Fruit fly (Drosophila melanogaster) whole organism, embryonic: ENCODE measurements around the gene Cyp4d1.

Source experiments
- Awh ChIP-seq: fragments of 200-800 bp; sonication (Bioruptor generic); IDR thresholded peaks from 2 replicates; pipeline ENCODE4, ENCODE4 v1.3.6; 2022; ENCODE audit warnings: missing biosample characterization, missing genetic modification characterization
- BtbVII ChIP-seq: fragments of 200-800 bp; sonication (Bioruptor generic); optimal IDR thresholded peaks from 3 replicates; lab custom pipeline; 2017; ENCODE audit warnings: missing biosample characterization, mild to moderate bottlenecking, missing genetic modification characterization
- CG10274 ChIP-seq: fragments of 200-800 bp; sonication (Bioruptor generic); optimal IDR thresholded peaks from 3 replicates; lab custom pipeline; 2017; ENCODE audit warnings: missing biosample characterization, mild to moderate bottlenecking, missing genetic modification characterization
- CG10565 ChIP-seq: fragments of 200-800 bp; sonication (Bioruptor generic); optimal IDR thresholded peaks from 3 replicates; lab custom pipeline; 2016; ENCODE audit warnings: missing biosample characterization, mild to moderate bottlenecking, missing genetic modification characterization
- CG11093 ChIP-seq: fragments of 200-800 bp; sonication (Bioruptor generic); IDR thresholded peaks from 3 replicates; pipeline ENCODE4 v1.3.6; 2022; ENCODE audit warnings: missing biosample characterization, missing genetic modification characterization
- CG11696 ChIP-seq: fragments of 200-800 bp; sonication (Bioruptor generic); IDR thresholded peaks from 2 replicates; pipeline ENCODE4 v1.3.6; 2022; ENCODE audit warnings: missing biosample characterization, missing genetic modification characterization
- CG12155 ChIP-seq: fragments of 200-800 bp; sonication (Bioruptor generic); optimal IDR thresholded peaks from 3 replicates; lab custom pipeline; 2016; ENCODE audit warnings: missing biosample characterization, missing genetic modification characterization
- CG13894 ChIP-seq: fragments of 200-800 bp; sonication (Bioruptor generic); optimal IDR thresholded peaks from 3 replicates; lab custom pipeline; 2018; ENCODE audit warnings: missing biosample characterization, mild to moderate bottlenecking, missing genetic modification characterization, moderate library complexity
- CG17385 ChIP-seq: fragments of 200-800 bp; sonication (Bioruptor generic); optimal IDR thresholded peaks from 3 replicates; lab custom pipeline; 2018; ENCODE audit warnings: missing biosample characterization, mild to moderate bottlenecking, missing genetic modification characterization
- CG1832 ChIP-seq: fragments of 200-800 bp; sonication (Bioruptor generic); optimal IDR thresholded peaks from 2 replicates; lab custom pipeline; 2017; ENCODE audit warnings: missing biosample characterization, mild to moderate bottlenecking, missing genetic modification characterization, inconsistent platforms
- CG2120 ChIP-seq: fragments of 200-800 bp; sonication (Bioruptor generic); optimal IDR thresholded peaks from 3 replicates; lab custom pipeline; 2016; ENCODE audit warnings: missing biosample characterization, missing genetic modification characterization
- CG30431 ChIP-seq: fragments of 200-800 bp; sonication (Bioruptor generic); optimal IDR thresholded peaks from 2 replicates; lab custom pipeline; 2017; ENCODE audit warnings: missing biosample characterization, missing genetic modification characterization
- CG31365 ChIP-seq: fragments of 200-800 bp; sonication (Bioruptor generic); optimal IDR thresholded peaks from 2 replicates; lab custom pipeline; 2018; ENCODE audit warnings: missing biosample characterization, mild to moderate bottlenecking, missing genetic modification characterization
- CG32532 ChIP-seq: fragments of 200-800 bp; sonication (Bioruptor generic); IDR thresholded peaks from 2 replicates; pipeline ENCODE4 v1.3.6; 2022; ENCODE audit warnings: missing biosample characterization, missing genetic modification characterization
- CG34422 ChIP-seq: fragments of 200-800 bp; sonication (Bioruptor generic); IDR thresholded peaks from 3 replicates; pipeline ENCODE4 v1.3.6; 2022; ENCODE audit warnings: missing biosample characterization, missing genetic modification characterization
- CG4707 ChIP-seq: fragments of 200-800 bp; sonication (Bioruptor generic); optimal IDR thresholded peaks from 2 replicates; lab custom pipeline; 2018; ENCODE audit warnings: missing biosample characterization, mild to moderate bottlenecking, missing genetic modification characterization, moderate library complexity
- CG6254 ChIP-seq: fragments of 200-800 bp; sonication (Bioruptor generic); optimal IDR thresholded peaks from 3 replicates; lab custom pipeline; 2017; ENCODE audit warnings: mild to moderate bottlenecking, missing biosample characterization, missing genetic modification reagents, missing genetic modification characterization
- CG7963 ChIP-seq: fragments of 200-800 bp; sonication (Bioruptor generic); IDR thresholded peaks from 3 replicates; pipeline ENCODE4 v1.3.6; 2022; ENCODE audit warnings: missing biosample characterization, missing genetic modification characterization; ENCODE audit not compliant: partially characterized antibody
- CG8765 ChIP-seq: fragments of 200-800 bp; sonication (Bioruptor generic); IDR thresholded peaks from 2 replicates; pipeline ENCODE4 v1.3.6; 2022; ENCODE audit warnings: missing biosample characterization, missing genetic modification characterization
- CG9876 ChIP-seq: fragments of 200-800 bp; sonication (Bioruptor generic); optimal IDR thresholded peaks from 2 replicates; lab custom pipeline; 2016; ENCODE audit warnings: missing biosample characterization, missing genetic modification characterization
- CG9932 ChIP-seq: fragments of 200-800 bp; sonication (Bioruptor generic); IDR thresholded peaks from 2 replicates; pipeline ENCODE4 v1.3.6; 2022; ENCODE audit warnings: missing biosample characterization, missing genetic modification characterization
- CkIIα-i1 ChIP-seq: fragments of 200-800 bp; sonication (Bioruptor generic); IDR thresholded peaks from 2 replicates; pipeline ENCODE4 v1.3.6; 2022; ENCODE audit warnings: missing biosample characterization, missing genetic modification characterization
- CrebB ChIP-seq: fragments of 200-800 bp; sonication (Bioruptor generic); optimal IDR thresholded peaks from 3 replicates; lab custom pipeline; 2018; ENCODE audit warnings: missing biosample characterization, mild to moderate bottlenecking, missing genetic modification characterization
- D ChIP-seq, 2 experiments: fragments of 200-800 bp in 1 of 2; fragments of >200 bp in 1 of 2; sonication (Bioruptor generic) in 1 of 2; optimal IDR thresholded peaks; 2 replicates in 1 of 2; 3 replicates in 1 of 2; lab custom pipeline; 2017; ENCODE audit warnings: mild to moderate bottlenecking in 1 of 2, missing biosample characterization in 1 of 2, missing genetic modification characterization in 1 of 2, missing genetic modification reagents in 1 of 2
- D19B ChIP-seq: fragments of 200-800 bp; sonication (Bioruptor generic); optimal IDR thresholded peaks from 2 replicates; lab custom pipeline; 2017; ENCODE audit warnings: missing biosample characterization, mild to moderate bottlenecking, missing genetic modification characterization
- Deaf1 ChIP-seq: fragments of 200-800 bp; optimal IDR thresholded peaks from 3 replicates; lab custom pipeline; 2019; ENCODE audit warnings: missing biosample characterization, mild to moderate bottlenecking, missing genetic modification characterization, moderate library complexity
- Fer3 ChIP-seq: fragments of 200-800 bp; sonication (Bioruptor generic); optimal IDR thresholded peaks from 2 replicates; lab custom pipeline; 2018; ENCODE audit warnings: missing biosample characterization, mild to moderate bottlenecking, missing genetic modification characterization, moderate library complexity
- HLH54F ChIP-seq: fragments of 200-800 bp; sonication (Bioruptor generic); optimal IDR thresholded peaks from 3 replicates; lab custom pipeline; 2016; ENCODE audit warnings: missing biosample characterization, missing genetic modification characterization
- HLHmδ ChIP-seq: fragments of 200-800 bp; sonication (Bioruptor generic); optimal IDR thresholded peaks from 2 replicates; lab custom pipeline; 2018; ENCODE audit warnings: missing biosample characterization, mild to moderate bottlenecking, missing genetic modification characterization, moderate library complexity
- Hr3 ChIP-seq: fragments of 200-800 bp; sonication (Bioruptor generic); optimal IDR thresholded peaks from 3 replicates; lab custom pipeline; 2016; ENCODE audit warnings: missing biosample characterization, missing genetic modification characterization
- Hr39 ChIP-seq: fragments of >200 bp; optimal IDR thresholded peaks from 2 replicates; lab custom pipeline; 2017
- Max ChIP-seq: fragments of 200-800 bp; sonication (Bioruptor generic); optimal IDR thresholded peaks from 2 replicates; lab custom pipeline; 2016; ENCODE audit warnings: missing biosample characterization, mild to moderate bottlenecking, missing genetic modification characterization
- NC2α ChIP-seq: fragments of 200-800 bp; sonication (Bioruptor generic); optimal IDR thresholded peaks from 2 replicates; lab custom pipeline; 2016; ENCODE audit warnings: missing biosample characterization, missing genetic modification characterization
- TFAM ChIP-seq: fragments of 200-800 bp; sonication (Bioruptor generic); optimal IDR thresholded peaks from 2 replicates; lab custom pipeline; 2017; ENCODE audit warnings: missing biosample characterization, missing genetic modification characterization, inconsistent platforms
- al ChIP-seq: fragments of 200-800 bp; sonication (Bioruptor generic); IDR thresholded peaks from 2 replicates; pipeline ENCODE4 v1.3.6; 2022; ENCODE audit warnings: missing biosample characterization, missing genetic modification characterization
- dan ChIP-seq: fragments of 200-800 bp; sonication (Bioruptor generic); IDR thresholded peaks from 2 replicates; pipeline ENCODE4 v1.3.6; 2022; ENCODE audit warnings: missing biosample characterization, missing genetic modification characterization
- danr ChIP-seq: fragments of 200-800 bp; sonication (Bioruptor generic); IDR thresholded peaks from 2 replicates; pipeline ENCODE4 v1.3.6; 2022; ENCODE audit warnings: missing biosample characterization, missing genetic modification characterization
- gfzf ChIP-seq: fragments of 200-800 bp; sonication (Bioruptor generic); optimal IDR thresholded peaks from 2 replicates; lab custom pipeline; 2016; ENCODE audit warnings: missing biosample characterization, mild to moderate bottlenecking, missing genetic modification characterization, moderate library complexity
- gt ChIP-seq: fragments of 200-800 bp; sonication (Bioruptor generic); IDR thresholded peaks from 2 replicates; pipeline ENCODE4 v1.3.6; 2022; ENCODE audit warnings: missing biosample characterization, missing genetic modification characterization
- hkb ChIP-seq, 2 experiments: fragments of 200-800 bp in 1 of 2; fragments of >200 bp in 1 of 2; sonication (Bioruptor generic) in 1 of 2; IDR thresholded peaks in 1 of 2; optimal IDR thresholded peaks in 1 of 2; 2 replicates each; pipeline versions ENCODE4 v1.3.6 to Lab custom; 2017 to 2022; ENCODE audit warnings: missing biosample characterization in 1 of 2, missing genetic modification characterization in 1 of 2
- lov ChIP-seq, 2 experiments: fragments of 200-800 bp in 1 of 2; fragments of >200 bp in 1 of 2; sonication (Bioruptor generic) in 1 of 2; IDR thresholded peaks in 1 of 2; optimal IDR thresholded peaks in 1 of 2; 2 replicates in 1 of 2; 3 replicates in 1 of 2; pipeline versions ENCODE4 v1.3.6 to Lab custom; 2017 to 2022; ENCODE audit warnings: missing biosample characterization in 1 of 2, missing genetic modification characterization in 1 of 2
- org-1 ChIP-seq: fragments of 200-800 bp; sonication (Bioruptor generic); optimal IDR thresholded peaks from 2 replicates; lab custom pipeline; 2017; ENCODE audit warnings: missing biosample characterization, missing genetic modification characterization
- pb ChIP-seq: fragments of 200-800 bp; sonication (Bioruptor generic); optimal IDR thresholded peaks from 3 replicates; lab custom pipeline; 2016; ENCODE audit warnings: missing biosample characterization, missing genetic modification characterization
- run ChIP-seq: fragments of 200-800 bp; sonication (Bioruptor generic); optimal IDR thresholded peaks from 3 replicates; lab custom pipeline; 2018; ENCODE audit warnings: missing biosample characterization, mild to moderate bottlenecking, missing genetic modification characterization
- slbo ChIP-seq: fragments of 200-800 bp; sonication (Bioruptor generic); IDR thresholded peaks from 2 replicates; pipeline ENCODE4 v1.3.6; 2022; ENCODE audit warnings: missing biosample characterization, missing genetic modification characterization
- tll ChIP-seq, 2 experiments: fragments of 200-800 bp in 1 of 2; fragments of >200 bp in 1 of 2; sonication (Bioruptor generic) in 1 of 2; optimal IDR thresholded peaks; 2 replicates each; lab custom pipeline; 2017 to 2019; ENCODE audit warnings: missing biosample characterization in 2 of 2, missing genetic modification characterization in 2 of 2, mild to moderate bottlenecking in 1 of 2, moderate library complexity in 1 of 2
- toy ChIP-seq: fragments of 200-800 bp; sonication (Bioruptor generic); IDR thresholded peaks from 2 replicates; pipeline ENCODE4 v1.3.6; 2022; ENCODE audit warnings: missing biosample characterization, missing genetic modification characterization
- unpg ChIP-seq: fragments of 200-800 bp; sonication (Bioruptor generic); optimal IDR thresholded peaks from 3 replicates; lab custom pipeline; 2018; ENCODE audit warnings: missing biosample characterization, mild to moderate bottlenecking, missing genetic modification characterization, moderate library complexity
- wek ChIP-seq: fragments of 200-800 bp; sonication (Bioruptor generic); optimal IDR thresholded peaks from 3 replicates; lab custom pipeline; 2018; ENCODE audit warnings: missing biosample characterization, mild to moderate bottlenecking, missing genetic modification characterization, moderate library complexity
- zfh2 ChIP-seq: fragments of 200-800 bp; sonication (Bioruptor generic); optimal IDR thresholded peaks from 2 replicates; lab custom pipeline; 2016; ENCODE audit warnings: missing biosample characterization, missing genetic modification characterization

The Cyp4d1 gene

dm6 chrX:2146574-2146973 is 15.4 kb downstream of the Cyp4d1 start (continued):
- TF ChIP-seq CG1832 (no peak), CG4707 (GFP tag; lab: Kevin White, UChicago) (no peak), HLHmδ (GFP tag; lab: Kevin White, UChicago) (no peak), org-1 (peak; percentile 1), Hr3 (GFP tag; lab: Kevin White, UChicago) (no peak), slbo (GFP tag; lab: Robert Waterston, UW) (0 out of 2 replicates have a peak, but pooled peaks have one; percentile 15), Awh (GFP tag; lab: Robert Waterston, UW) (no peak), danr (GFP tag; lab: Robert Waterston, UW) (no peak), CG10565 (GFP tag; lab: Kevin White, UChicago) (no peak), Hr39 (no peak), CG6254 (no peak), D (optimal IDR thresholded peaks at IDR 0.05; lab: Kevin White, UChicago) (no peak), D (GFP tag; optimal IDR thresholded peaks at IDR 0.05; lab: Kevin White, UChicago) (no peak), CG34422 (GFP tag; lab: Robert Waterston, UW) (0 out of 3 replicates have a peak, but pooled peaks have one; percentile 12), HLH54F (no peak), lov (optimal IDR thresholded peaks at IDR 0.05; lab: Kevin White, UChicago) (no peak), lov (GFP tag; IDR thresholded peaks at IDR 0.05; lab: Robert Waterston, UW) (no peak), toy (GFP tag; lab: Robert Waterston, UW) (no peak), CG32532 (GFP tag; lab: Robert Waterston, UW) (peak; percentile 11; the same call in 1 of the 2 replicates), unpg (GFP tag; lab: Kevin White, UChicago) (peak; percentile 35), NC2α (no peak), CG30431 (GFP tag; lab: Kevin White, UChicago) (no peak), hkb (optimal IDR thresholded peaks at IDR 0.05; lab: Kevin White, UChicago) (no peak), hkb (GFP tag; IDR thresholded peaks at IDR 0.05; lab: Robert Waterston, UW) (peak; percentile 38; the same call in 1 of the 2 replicates), al (GFP tag; lab: Robert Waterston, UW) (no peak), CG9932 (GFP tag; lab: Robert Waterston, UW) (no peak), BtbVII (no peak), CG2120 (GFP tag; lab: Kevin White, UChicago) (no peak), pb (no peak), wek (GFP tag; lab: Kevin White, UChicago) (no peak), TFAM (GFP tag; lab: Kevin White, UChicago) (no peak), dan (GFP tag; lab: Robert Waterston, UW) (no peak), CG11093 (no peak), gt (GFP tag; lab: Robert Waterston, UW) (no peak), zfh2 (GFP tag; lab: Kevin White, UChicago) (no peak), D19B (GFP tag; lab: Kevin White, UChicago) (no peak), CG11696 (GFP tag; lab: Robert Waterston, UW) (peak; percentile 82), CG17385 (GFP tag; lab: Kevin White, UChicago) (no peak), CrebB (no peak), CG31365 (tag; lab: Kevin White, UChicago) (peak; percentile 17), gfzf (no peak), Fer3 (tag; lab: Kevin White, UChicago) (peak; percentile 10), tll (GFP tag; optimal IDR thresholded peaks at IDR 0.05; lab: Kevin White, UChicago) (no peak), CG10274 (no peak), CG12155 (GFP tag; lab: Kevin White, UChicago) (no peak), CG8765 (GFP tag; lab: Robert Waterston, UW) (no peak), run (tag; lab: Kevin White, UChicago) (no peak), CG9876 (GFP tag; lab: Kevin White, UChicago) (no peak), CG13894 (tag; lab: Kevin White, UChicago) (no peak), Deaf1 (tag; lab: Kevin White, UChicago) (no peak), CG7963 (GFP tag; lab: Robert Waterston, UW) (no peak), CkIIα-i1 (no peak), Max (no peak)
